Worm (Caenorhabditis elegans) whole organism, L1 larva: Measurements from ENCODE around the gene F09E10.1.

ENCODE experiments used
- C34B4.2 ChIP-seq: sonication (generic microtip); optimal IDR thresholded peaks from 2 replicates; lab custom pipeline; 2017; ENCODE audit warnings: mild to moderate bottlenecking, missing genetic modification characterization, missing compliant biosample characterization
- aha-1 ChIP-seq: fragments of 150-350 bp; optimal IDR thresholded peaks from 2 replicates; lab custom pipeline; 2014; ENCODE audit warnings: missing biosample characterization, missing genetic modification characterization
- alr-1 ChIP-seq: fragments of 200-800 bp; sonication (Bioruptor generic); optimal IDR thresholded peaks from 2 replicates; lab custom pipeline; 2018; ENCODE audit warnings: borderline replicate concordance, mild to moderate bottlenecking, missing genetic modification characterization, missing compliant biosample characterization
- blmp-1 ChIP-seq: fragments of 150-350 bp; optimal IDR thresholded peaks from 2 replicates; lab custom pipeline; 2014; ENCODE audit warnings: missing biosample characterization, missing genetic modification characterization
- ceh-63 ChIP-seq: fragments of 200-800 bp; sonication (Bioruptor generic); optimal IDR thresholded peaks from 2 replicates; lab custom pipeline; 2018; ENCODE audit warnings: mild to moderate bottlenecking, missing genetic modification characterization, missing compliant biosample characterization
- ceh-88 ChIP-seq: fragments of 200-800 bp; sonication (Bioruptor generic); IDR thresholded peaks from 2 replicates; pipeline ENCODE4 v1.3.6; 2022; ENCODE audit warnings: missing genetic modification characterization, missing compliant biosample characterization
- ces-1 ChIP-seq: fragments of 150-350 bp; optimal IDR thresholded peaks from 2 replicates; lab custom pipeline; 2014; ENCODE audit warnings: missing biosample characterization, missing genetic modification reagents, missing genetic modification characterization
- dsc-1 ChIP-seq: sonication (generic microtip); optimal IDR thresholded peaks from 2 replicates; lab custom pipeline; 2016; ENCODE audit warnings: mild to moderate bottlenecking, missing genetic modification characterization, missing compliant biosample characterization
- efl-3 ChIP-seq: fragments of 200-800 bp; sonication (Bioruptor generic); optimal IDR thresholded peaks from 2 replicates; lab custom pipeline; 2018; ENCODE audit warnings: mild to moderate bottlenecking, missing genetic modification characterization, missing compliant biosample characterization
- egl-13 ChIP-seq: sonication (generic microtip); optimal IDR thresholded peaks from 2 replicates; lab custom pipeline; 2016; ENCODE audit warnings: missing genotype, missing genetic modification reagents, missing genetic modification characterization, missing compliant biosample characterization
- egl-27 ChIP-seq, 2 experiments: fragments of 150-350 bp in 1 of 2; sonication (generic microtip); optimal IDR thresholded peaks; 3 replicates each; lab custom pipeline; 2017 to 2018; ENCODE audit warnings: missing biosample characterization in 2 of 2, missing genetic modification characterization in 2 of 2, missing genetic modification reagents in 2 of 2
- elt-2 ChIP-seq: sonication (generic microtip); optimal IDR thresholded peaks from 2 replicates; lab custom pipeline; 2016; ENCODE audit warnings: missing genetic modification characterization, mild to moderate bottlenecking, inconsistent platforms, missing compliant biosample characterization, missing genetic modification reagents
- elt-3 ChIP-seq, 6 experiments: fragments of 150-350 bp in 1 of 6; sonication (generic microtip); optimal IDR thresholded peaks; 2 replicates each; lab custom pipeline; 2017 to 2018; ENCODE audit warnings: missing biosample characterization in 6 of 6, missing genetic modification characterization in 6 of 6, inconsistent platforms in 1 of 6
- ets-5 ChIP-seq: fragments of 200-800 bp; sonication (Bioruptor generic); IDR thresholded peaks from 2 replicates; pipeline ENCODE4 v1.3.6; 2022; ENCODE audit warnings: missing genetic modification characterization, missing compliant biosample characterization
- fkh-10 ChIP-seq: sonication (generic microtip); optimal IDR thresholded peaks from 2 replicates; lab custom pipeline; 2017; ENCODE audit warnings: missing biosample characterization, missing genetic modification reagents, missing genetic modification characterization
- fkh-8 ChIP-seq: sonication (generic microtip); optimal IDR thresholded peaks from 2 replicates; lab custom pipeline; 2016; ENCODE audit warnings: mild to moderate bottlenecking, missing genetic modification characterization, missing compliant biosample characterization
- hlh-17 ChIP-seq: fragments of 200-800 bp; sonication (Bioruptor generic); optimal IDR thresholded peaks from 2 replicates; lab custom pipeline; 2018; ENCODE audit warnings: missing genetic modification characterization, mild to moderate bottlenecking, missing compliant biosample characterization, moderate library complexity, borderline replicate concordance
- hpl-2 ChIP-seq: fragments of 150-350 bp; optimal IDR thresholded peaks from 2 replicates; lab custom pipeline; 2014; ENCODE audit warnings: missing biosample characterization, missing genetic modification reagents, missing genetic modification characterization
- isw-1 ChIP-seq: fragments of 200-800 bp; sonication (Bioruptor generic); IDR thresholded peaks from 2 replicates; pipeline ENCODE4 v1.3.6; 2022; ENCODE audit warnings: missing genetic modification characterization, missing compliant biosample characterization
- lin-13 ChIP-seq: fragments of 150-350 bp; optimal IDR thresholded peaks from 2 replicates; lab custom pipeline; 2014; ENCODE audit warnings: missing biosample characterization, missing genetic modification reagents, missing genetic modification characterization
- lin-14 ChIP-seq: fragments of 200-800 bp; sonication (Bioruptor generic); optimal IDR thresholded peaks from 2 replicates; lab custom pipeline; 2018; ENCODE audit warnings: mild to moderate bottlenecking, missing genetic modification characterization, moderate library complexity, missing compliant biosample characterization
- lin-15B ChIP-seq: fragments of 150-350 bp; sonication (generic microtip); optimal IDR thresholded peaks from 3 replicates; lab custom pipeline; 2014; ENCODE audit warnings: missing biosample characterization, missing genetic modification characterization
- lin-39 ChIP-seq: fragments of 150-350 bp; optimal IDR thresholded peaks from 2 replicates; lab custom pipeline; 2014; ENCODE audit warnings: missing biosample characterization, missing genetic modification reagents, missing genetic modification characterization
- lsy-2 ChIP-seq, 2 experiments: fragments of 150-350 bp; optimal IDR thresholded peaks; 2 replicates each; lab custom pipeline; 2014; ENCODE audit warnings: missing biosample characterization in 2 of 2, missing genetic modification characterization in 2 of 2
- mdl-1 ChIP-seq, 2 experiments: fragments of 150-350 bp; optimal IDR thresholded peaks; 2 replicates each; lab custom pipeline; 2014 to 2017; ENCODE audit warnings: missing biosample characterization in 2 of 2, missing genetic modification characterization in 2 of 2, inconsistent platforms in 1 of 2
- mef-2 ChIP-seq: fragments of 150-350 bp; optimal IDR thresholded peaks from 2 replicates; lab custom pipeline; 2014; ENCODE audit warnings: missing biosample characterization, missing genetic modification characterization
- mep-1 ChIP-seq: fragments of 150-350 bp; optimal IDR thresholded peaks from 2 replicates; lab custom pipeline; 2014; ENCODE audit warnings: missing biosample characterization, missing genetic modification characterization
- nhr-11 ChIP-seq: fragments of 150-350 bp; optimal IDR thresholded peaks from 2 replicates; lab custom pipeline; 2014; ENCODE audit warnings: missing biosample characterization, missing genetic modification characterization
- nhr-12 ChIP-seq: sonication (generic microtip); optimal IDR thresholded peaks from 2 replicates; lab custom pipeline; 2017; ENCODE audit warnings: missing biosample characterization, missing genetic modification characterization
- nhr-20 ChIP-seq: sonication (generic microtip); optimal IDR thresholded peaks from 2 replicates; lab custom pipeline; 2016; ENCODE audit warnings: mild to moderate bottlenecking, missing genetic modification characterization, missing compliant biosample characterization
- nhr-47 ChIP-seq: sonication (generic microtip); optimal IDR thresholded peaks from 2 replicates; lab custom pipeline; 2016; ENCODE audit warnings: mild to moderate bottlenecking, missing genetic modification characterization, moderate library complexity, missing compliant biosample characterization
- nhr-84 ChIP-seq: sonication (generic microtip); optimal IDR thresholded peaks from 2 replicates; lab custom pipeline; 2017; ENCODE audit warnings: missing biosample characterization, missing genetic modification characterization
- nhr-85 ChIP-seq: sonication (generic microtip); peaks from one replicate; lab custom pipeline; 2016; ENCODE audit warnings: missing genetic modification characterization, inconsistent platforms, missing compliant biosample characterization
- pax-3 ChIP-seq: fragments of 200-800 bp; sonication (Bioruptor generic); optimal IDR thresholded peaks from 2 replicates; lab custom pipeline; 2018; ENCODE audit warnings: mild to moderate bottlenecking, missing genetic modification characterization, moderate library complexity, missing compliant biosample characterization
- rnt-1 ChIP-seq: sonication (generic microtip); optimal IDR thresholded peaks from 2 replicates; lab custom pipeline; 2016; ENCODE audit warnings: mild to moderate bottlenecking, missing genetic modification characterization, moderate library complexity, missing compliant biosample characterization
- skn-1 ChIP-seq: fragments of 150-350 bp; optimal IDR thresholded peaks from 2 replicates; lab custom pipeline; 2014; ENCODE audit warnings: missing biosample characterization, missing genetic modification characterization
- snpc-4 ChIP-seq: fragments of 150-350 bp; optimal IDR thresholded peaks from 2 replicates; lab custom pipeline; 2014; ENCODE audit warnings: missing biosample characterization, missing genetic modification characterization
- snu-23 ChIP-seq: sonication (generic microtip); optimal IDR thresholded peaks from 2 replicates; lab custom pipeline; 2016; ENCODE audit warnings: missing genetic modification characterization, missing compliant biosample characterization
- sptf-1 ChIP-seq: fragments of 150-350 bp; optimal IDR thresholded peaks from 2 replicates; lab custom pipeline; 2014; ENCODE audit warnings: missing biosample characterization, missing genetic modification characterization
- sup-37 ChIP-seq: fragments of 200-800 bp; sonication (Bioruptor generic); optimal IDR thresholded peaks from 2 replicates; lab custom pipeline; 2018; ENCODE audit warnings: mild to moderate bottlenecking, missing genetic modification characterization, missing compliant biosample characterization
- tbx-2 ChIP-seq: sonication (generic microtip); optimal IDR thresholded peaks from 2 replicates; lab custom pipeline; 2016; ENCODE audit warnings: missing genetic modification characterization, missing compliant biosample characterization
- tlp-1 ChIP-seq: fragments of 150-350 bp; optimal IDR thresholded peaks from 2 replicates; lab custom pipeline; 2014; ENCODE audit warnings: missing biosample characterization, missing genetic modification characterization
- unc-30 ChIP-seq: sonication (generic microtip); optimal IDR thresholded peaks from 2 replicates; lab custom pipeline; 2017; ENCODE audit warnings: missing biosample characterization, missing genetic modification characterization
- unc-86 ChIP-seq: sonication (generic microtip); optimal IDR thresholded peaks from 2 replicates; lab custom pipeline; 2016; ENCODE audit warnings: missing genetic modification characterization, missing compliant biosample characterization
- vab-15 ChIP-seq: sonication (generic microtip); optimal IDR thresholded peaks from 2 replicates; lab custom pipeline; 2017; ENCODE audit warnings: missing genotype, mild to moderate bottlenecking, missing genetic modification characterization, missing compliant biosample characterization
- xbp-1 ChIP-seq: sonication (generic microtip); optimal IDR thresholded peaks from 2 replicates; lab custom pipeline; 2016; ENCODE audit warnings: missing genetic modification characterization, missing compliant biosample characterization

The F09E10.1 gene

DNA sequence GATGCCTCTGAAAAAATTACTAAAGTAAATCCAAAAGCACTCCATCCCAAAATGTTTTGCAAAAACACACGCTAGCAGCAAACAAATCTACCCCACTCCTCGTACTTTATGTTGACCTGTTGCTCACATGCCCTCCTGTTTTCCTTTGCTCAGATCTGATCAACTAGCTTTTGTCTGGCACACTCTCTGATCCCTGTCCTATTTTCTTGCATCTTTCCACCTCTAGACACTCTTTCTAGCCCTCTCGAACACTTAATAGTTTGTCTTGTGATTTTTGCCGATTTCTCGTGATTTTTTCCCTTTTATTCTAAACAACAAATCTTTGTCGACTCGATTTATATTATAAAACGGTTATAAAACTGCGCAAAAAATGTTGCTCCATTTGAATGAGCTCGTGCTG, 33.5 kb downstream of the F09E10.1 start, which contains the start of gene K06A9.2 (continued):
- TF ChIP-seq ets-5 (GFP tag; lab: Robert Waterston, UW): no peak
- TF ChIP-seq hlh-17 (GFP tag; lab: Kevin White, UChicago): no peak
- peak in 1 of 2 experiments; percentile 39 for TF ChIP-seq mdl-1 (tag; optimal IDR thresholded peaks at IDR 0.05; lab: Kevin White, UChicago)
- TF ChIP-seq nhr-11 (tag; lab: Kevin White, UChicago): peak; percentile 46
- TF ChIP-seq fkh-10 (GFP tag; lab: Kevin White, UChicago): no peak
- no peak for TF ChIP-seq lin-13 (GFP tag; lab: Kevin White, UChicago)
- TF ChIP-seq tlp-1 (tag; lab: Kevin White, UChicago): no peak
- TF ChIP-seq vab-15 (tag; lab: Kevin White, UChicago): no peak
- no peak for TF ChIP-seq xbp-1 (tag; lab: Kevin White, UChicago)
- TF ChIP-seq nhr-84: no peak
- no peak for TF ChIP-seq fkh-8 (tag; lab: Kevin White, UChicago)
- TF ChIP-seq lin-39 (tag; lab: Kevin White, UChicago): no peak
- TF ChIP-seq efl-3 (GFP tag; lab: Kevin White, UChicago): no peak
- no peak for TF ChIP-seq nhr-12 (tag; lab: Kevin White, UChicago)
- TF ChIP-seq sptf-1 (tag; lab: Kevin White, UChicago): no peak
- no peak for TF ChIP-seq lin-15B (tag; lab: Kevin White, UChicago)
- TF ChIP-seq egl-13: no peak
- TF ChIP-seq nhr-85 (tag; lab: Kevin White, UChicago): peak; percentile 56
- no peak for TF ChIP-seq nhr-47 (tag; lab: Kevin White, UChicago)
- TF ChIP-seq unc-86 (tag; lab: Kevin White, UChicago): no peak
- TF ChIP-seq hpl-2 (GFP tag; lab: Kevin White, UChicago): no peak
- no peak for TF ChIP-seq isw-1
- TF ChIP-seq elt-2 (tag; lab: Kevin White, UChicago): no peak
- TF ChIP-seq tbx-2 (tag; lab: Kevin White, UChicago): peak; percentile 61
- peak; percentile 47 to 48 for TF ChIP-seq lsy-2 (tag; optimal IDR thresholded peaks at IDR 0.05; lab: Kevin White, UChicago)
- TF ChIP-seq unc-30 (tag; lab: Kevin White, UChicago): no peak
- no peak for TF ChIP-seq ces-1 (GFP tag; lab: Kevin White, UChicago)
- no peak for TF ChIP-seq elt-3 (tag; optimal IDR thresholded peaks at IDR 0.05; lab: Kevin White, UChicago)
- TF ChIP-seq lin-14 (GFP tag; lab: Kevin White, UChicago): peak; percentile 76
- peak; percentile 11 for TF ChIP-seq dsc-1 (tag; lab: Kevin White, UChicago)
- TF ChIP-seq snpc-4: no peak
- no peak for TF ChIP-seq ceh-88 (GFP tag; lab: Robert Waterston, UW)
- TF ChIP-seq pax-3 (tag; lab: Kevin White, UChicago): no peak
- peak; percentile 35 for TF ChIP-seq mep-1
- TF ChIP-seq alr-1 (tag; lab: Kevin White, UChicago): no peak
- TF ChIP-seq aha-1 (tag; lab: Kevin White, UChicago): no peak
- peak; percentile 61 for TF ChIP-seq nhr-20 (tag; lab: Kevin White, UChicago)
- no peak for TF ChIP-seq egl-27 (tag; optimal IDR thresholded peaks at IDR 0.05; lab: Kevin White, UChicago)
- TF ChIP-seq blmp-1 (tag; lab: Kevin White, UChicago): no peak
- peak; percentile 73 for TF ChIP-seq rnt-1 (tag; lab: Kevin White, UChicago)
- TF ChIP-seq skn-1 (tag; lab: Kevin White, UChicago): peak; percentile 67
- no peak for TF ChIP-seq C34B4.2 (tag; lab: Kevin White, UChicago)
- TF ChIP-seq ceh-63: no peak
- no peak for TF ChIP-seq sup-37 (GFP tag; lab: Kevin White, UChicago)
- peak; percentile 58 for TF ChIP-seq snu-23
- TF ChIP-seq mef-2 (tag; lab: Kevin White, UChicago): no peak
